Fruit fly (Drosophila melanogaster) whole organism: ENCODE data around the gene CG11786.

Source experiments
- CG8478 ChIP-seq: fragments of >200 bp; optimal IDR thresholded peaks from 2 replicates; lab custom pipeline; 2018; ENCODE audit warnings: inconsistent platforms
- pan ChIP-seq: fragments of >200 bp; optimal IDR thresholded peaks from 2 replicates; lab custom pipeline; 2017
- psq ChIP-seq: fragments of >200 bp; optimal IDR thresholded peaks from 2 replicates; lab custom pipeline; 2017
- usp ChIP-seq: fragments of >200 bp; optimal IDR thresholded peaks from 2 replicates; lab custom pipeline; 2017; ENCODE audit warnings: missing biosample characterization, missing genetic modification characterization, mixed read lengths

dm6 chr3R:25060462-25060861 lies 14.3 kb downstream of the CG11786 start:
- no peak for TF ChIP-seq pan
- TF ChIP-seq CG8478, result no peak
- no peak for TF ChIP-seq usp (GFP tag; lab: Kevin White, UChicago)
- no peak for TF ChIP-seq psq
